Fruit fly (Drosophila melanogaster) whole organism: ENCODE results near the gene AANATL2.

Source experiments
- CG8478 ChIP-seq: fragments of >200 bp; optimal IDR thresholded peaks from 2 replicates; lab custom pipeline; 2018; ENCODE audit warnings: inconsistent platforms
- pan ChIP-seq: fragments of >200 bp; optimal IDR thresholded peaks from 2 replicates; lab custom pipeline; 2017
- psq ChIP-seq: fragments of >200 bp; optimal IDR thresholded peaks from 2 replicates; lab custom pipeline; 2017

DNA sequence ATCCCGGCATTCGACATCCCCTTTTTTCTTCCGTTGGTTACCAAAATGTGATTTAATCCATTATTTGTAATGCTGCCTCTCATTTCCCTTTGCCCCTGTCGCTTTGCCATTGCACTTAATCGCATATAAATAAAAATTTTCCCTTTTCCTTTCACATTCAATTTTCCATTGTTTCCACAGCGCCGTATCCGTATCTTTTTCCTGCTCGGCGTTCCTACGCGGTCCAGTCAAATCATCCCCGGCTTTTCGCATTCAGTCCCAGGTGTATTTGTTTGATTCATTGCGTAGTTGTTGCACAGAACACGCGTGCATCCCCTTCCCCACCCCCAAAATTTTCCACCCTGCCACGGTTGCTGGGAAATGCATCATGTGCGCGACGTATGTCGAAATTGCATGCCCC, 39.8 kb upstream of the AANATL2 start:
- no peak for TF ChIP-seq psq (lab: Kevin White, UChicago)
- no peak for TF ChIP-seq CG8478
- no peak for TF ChIP-seq pan (lab: Kevin White, UChicago)
